Worm (Caenorhabditis elegans) whole organism, L2 larva: ENCODE measurements around the gene nlp-76.

ENCODE experiments used
- C34F6.9 ChIP-seq: fragments of 150-350 bp; optimal IDR thresholded peaks from 2 replicates; lab custom pipeline; 2014; ENCODE audit warnings: missing biosample characterization, missing genetic modification characterization
- Y55F3AM.14 ChIP-seq: fragments of 200-800 bp; sonication (Bioruptor generic); optimal IDR thresholded peaks from 2 replicates; lab custom pipeline; 2018; ENCODE audit warnings: mild to moderate bottlenecking, missing genetic modification characterization, missing compliant biosample characterization
- ZK546.5 ChIP-seq: sonication (generic microtip); optimal IDR thresholded peaks from 2 replicates; lab custom pipeline; 2017; ENCODE audit warnings: missing biosample characterization, missing genetic modification characterization
- alr-1 ChIP-seq: fragments of 150-350 bp; optimal IDR thresholded peaks from 2 replicates; lab custom pipeline; 2014; ENCODE audit warnings: missing biosample characterization, missing genetic modification characterization
- aly-2 ChIP-seq: fragments of 150-350 bp; optimal IDR thresholded peaks from 2 replicates; lab custom pipeline; 2014; ENCODE audit warnings: missing biosample characterization, missing genetic modification characterization
- ama-1 ChIP-seq: fragments of 150-350 bp; optimal IDR thresholded peaks from 2 replicates; lab custom pipeline; 2018; ENCODE audit warnings: inconsistent platforms
- blmp-1 ChIP-seq: sonication (generic microtip); optimal IDR thresholded peaks from 2 replicates; lab custom pipeline; 2017; ENCODE audit warnings: missing genetic modification characterization, mild to moderate bottlenecking, missing compliant biosample characterization, antibody characterized with exemption, moderate library complexity; ENCODE audit not compliant: insufficient read depth
- ceh-16 ChIP-seq: fragments of 150-350 bp; optimal IDR thresholded peaks from 2 replicates; lab custom pipeline; 2014; ENCODE audit warnings: missing biosample characterization, missing genetic modification characterization
- crh-2 ChIP-seq: sonication (generic microtip); optimal IDR thresholded peaks from 2 replicates; lab custom pipeline; 2017; ENCODE audit warnings: missing biosample characterization, missing genetic modification characterization
- dmd-4 ChIP-seq: sonication (generic microtip); optimal IDR thresholded peaks from 2 replicates; lab custom pipeline; 2017; ENCODE audit warnings: missing biosample characterization, missing genetic modification characterization
- egl-27 ChIP-seq: sonication (generic microtip); optimal IDR thresholded peaks from 3 replicates; lab custom pipeline; 2017; ENCODE audit warnings: missing biosample characterization, missing genetic modification reagents, missing genetic modification characterization
- elt-3 ChIP-seq: sonication (generic microtip); optimal IDR thresholded peaks from 2 replicates; lab custom pipeline; 2017; ENCODE audit warnings: missing biosample characterization, missing genetic modification characterization
- fos-1 ChIP-seq: fragments of 150-350 bp; optimal IDR thresholded peaks from 2 replicates; lab custom pipeline; 2014; ENCODE audit warnings: missing biosample characterization, missing genetic modification characterization
- gmeb-1 ChIP-seq: fragments of 150-350 bp; optimal IDR thresholded peaks from 2 replicates; lab custom pipeline; 2014; ENCODE audit warnings: missing biosample characterization, missing genetic modification characterization
- lin-11 ChIP-seq: fragments of 150-350 bp; sonication (generic microtip); optimal IDR thresholded peaks from 2 replicates; lab custom pipeline; 2014; ENCODE audit warnings: missing biosample characterization, missing genetic modification characterization, inconsistent platforms, mixed read lengths
- lin-13 ChIP-seq: fragments of 150-350 bp; optimal IDR thresholded peaks from 2 replicates; lab custom pipeline; 2014; ENCODE audit warnings: missing biosample characterization, missing genetic modification reagents, missing genetic modification characterization
- lsy-2 ChIP-seq, 2 experiments: fragments of 150-350 bp in 1 of 2; sonication (generic microtip) in 1 of 2; optimal IDR thresholded peaks; 2 replicates each; lab custom pipeline; 2014 to 2017; ENCODE audit warnings: missing biosample characterization in 2 of 2, missing genetic modification characterization in 2 of 2
- mbf-1 ChIP-seq: sonication (generic microtip); optimal IDR thresholded peaks from 2 replicates; lab custom pipeline; 2017; ENCODE audit warnings: missing biosample characterization, missing genetic modification characterization
- mdl-1 ChIP-seq, 2 experiments: fragments of 150-350 bp in 1 of 2; sonication (generic microtip) in 1 of 2; optimal IDR thresholded peaks; 2 replicates each; lab custom pipeline; 2017; ENCODE audit warnings: missing biosample characterization in 2 of 2, missing genetic modification characterization in 2 of 2
- nhr-11 ChIP-seq: fragments of 150-350 bp; optimal IDR thresholded peaks from 2 replicates; lab custom pipeline; 2014; ENCODE audit warnings: missing biosample characterization, missing genetic modification characterization
- nhr-12 ChIP-seq: fragments of 150-350 bp; optimal IDR thresholded peaks from 2 replicates; lab custom pipeline; 2014; ENCODE audit warnings: missing biosample characterization, missing genetic modification characterization
- nhr-129 ChIP-seq: fragments of 150-350 bp; optimal IDR thresholded peaks from 2 replicates; lab custom pipeline; 2014; ENCODE audit warnings: missing biosample characterization, missing genetic modification characterization
- nhr-21 ChIP-seq: fragments of 150-350 bp; optimal IDR thresholded peaks from 2 replicates; lab custom pipeline; 2014; ENCODE audit warnings: missing biosample characterization, missing genetic modification characterization
- nhr-23 ChIP-seq: fragments of 150-350 bp; optimal IDR thresholded peaks from 2 replicates; lab custom pipeline; 2014; ENCODE audit warnings: missing biosample characterization, missing genetic modification reagents, missing genetic modification characterization
- nhr-237 ChIP-seq: fragments of 150-350 bp; optimal IDR thresholded peaks from 2 replicates; lab custom pipeline; 2014; ENCODE audit warnings: missing biosample characterization, missing genetic modification characterization
- nhr-25 ChIP-seq: fragments of 150-350 bp; sonication (generic microtip); optimal IDR thresholded peaks from 3 replicates; lab custom pipeline; 2014; ENCODE audit warnings: missing biosample characterization, missing genetic modification characterization
- nhr-77 ChIP-seq: fragments of 150-350 bp; optimal IDR thresholded peaks from 2 replicates; lab custom pipeline; 2014; ENCODE audit warnings: missing biosample characterization, missing genetic modification characterization
- peb-1 ChIP-seq: fragments of 150-350 bp; optimal IDR thresholded peaks from 2 replicates; lab custom pipeline; 2014; ENCODE audit warnings: missing biosample characterization, missing genetic modification characterization
- skn-1 ChIP-seq: sonication (generic microtip); optimal IDR thresholded peaks from 2 replicates; lab custom pipeline; 2017; ENCODE audit warnings: missing biosample characterization, missing genetic modification characterization
- sma-3 ChIP-seq: sonication (generic microtip); optimal IDR thresholded peaks from 2 replicates; lab custom pipeline; 2016; ENCODE audit warnings: missing genetic modification reagents, missing genetic modification characterization, missing compliant biosample characterization
- sma-9 ChIP-seq, 2 experiments: fragments of 150-350 bp in 1 of 2; sonication (generic microtip) in 1 of 2; optimal IDR thresholded peaks; 2 replicates each; lab custom pipeline; 2014 to 2016; ENCODE audit warnings: missing genetic modification characterization in 2 of 2, mild to moderate bottlenecking in 1 of 2, missing biosample characterization in 1 of 2, missing compliant biosample characterization in 1 of 2, missing genetic modification reagents in 1 of 2, moderate library complexity in 1 of 2
- unc-39 ChIP-seq: fragments of 150-350 bp; optimal IDR thresholded peaks from 2 replicates; lab custom pipeline; 2014; ENCODE audit warnings: missing biosample characterization, missing genetic modification characterization
- unc-55 ChIP-seq: fragments of 150-350 bp; sonication (generic microtip); optimal IDR thresholded peaks from 3 replicates; lab custom pipeline; 2014; ENCODE audit warnings: missing biosample characterization, missing genetic modification reagents, missing genetic modification characterization
- zag-1 ChIP-seq: fragments of 150-350 bp; optimal IDR thresholded peaks from 2 replicates; lab custom pipeline; 2014; ENCODE audit warnings: missing biosample characterization, missing genetic modification characterization
- ztf-4 ChIP-seq: fragments of 150-350 bp; optimal IDR thresholded peaks from 2 replicates; lab custom pipeline; 2014; ENCODE audit warnings: missing biosample characterization, missing genetic modification characterization

Gene nlp-76

ce11 chrX:12663537-12663936 is at the start of gene nlp-76:
nlp-76 (minus strand) TSS chrX:12663903.
- TF ChIP-seq C34F6.9 (tag; lab: Kevin White, UChicago) (no peak), lin-11 (peak; percentile 62), nhr-237 (no peak), ZK546.5 (tag; lab: Kevin White, UChicago) (no peak), ztf-4 (tag; lab: Kevin White, UChicago) (no peak), nhr-12 (tag; lab: Kevin White, UChicago) (no peak), nhr-25 (no peak), crh-2 (tag; lab: Kevin White, UChicago) (peak; percentile 34), peb-1 (tag; lab: Kevin White, UChicago) (no peak), nhr-129 (tag; lab: Kevin White, UChicago) (peak; percentile 47), nhr-77 (tag; lab: Kevin White, UChicago) (no peak), unc-55 (GFP tag; lab: Kevin White, UChicago) (no peak), unc-39 (tag; lab: Kevin White, UChicago) (no peak), aly-2 (tag; lab: Kevin White, UChicago) (no peak), dmd-4 (tag; lab: Kevin White, UChicago) (no peak), mbf-1 (no peak), ama-1 (lab: Kevin White, UChicago) (peak; percentile 93), egl-27 (tag; lab: Kevin White, UChicago) (no peak), elt-3 (tag; lab: Kevin White, UChicago) (no peak), lsy-2 (tag; optimal IDR thresholded peaks at IDR 0.05; lab: Kevin White, UChicago) (no peak), nhr-21 (tag; lab: Kevin White, UChicago) (no peak), sma-9 (GFP tag; optimal IDR thresholded peaks at IDR 0.05; lab: Kevin White, UChicago) (peak; percentile 16), sma-9 (tag; optimal IDR thresholded peaks at IDR 0.05; lab: Kevin White, UChicago) (no peak), mdl-1 (tag; optimal IDR thresholded peaks at IDR 0.05; lab: Kevin White, UChicago) (no peak), gmeb-1 (tag; lab: Kevin White, UChicago) (no peak), fos-1 (tag; lab: Kevin White, UChicago) (no peak), Y55F3AM.14 (no peak), ceh-16 (tag; lab: Kevin White, UChicago) (no peak), skn-1 (tag; lab: Kevin White, UChicago) (no peak), alr-1 (tag; lab: Kevin White, UChicago) (no peak), zag-1 (tag; lab: Kevin White, UChicago) (no peak), lin-13 (GFP tag; lab: Kevin White, UChicago) (no peak), sma-3 (GFP tag; lab: Kevin White, UChicago) (peak; percentile 10)

DNA sequence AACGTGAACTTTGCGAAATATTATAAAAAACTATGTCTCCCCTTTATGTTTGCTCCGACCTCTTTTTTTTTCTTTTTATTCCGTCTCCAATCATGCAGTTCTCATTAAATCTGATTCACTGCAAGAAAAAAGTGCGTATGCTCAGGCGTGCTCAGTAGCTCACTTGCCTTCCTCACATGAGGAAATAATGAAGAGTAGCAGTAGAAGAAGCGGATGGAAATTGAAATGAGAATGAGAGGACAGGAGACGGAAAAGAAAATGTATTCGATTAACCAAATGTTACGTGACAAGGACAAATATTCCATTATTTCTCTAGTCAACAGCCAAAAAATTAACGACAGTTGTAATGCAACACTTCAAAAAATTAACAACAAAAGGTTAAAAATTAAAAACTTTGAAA is 49.3 kb upstream of the nlp-76 start:
- no peak for TF ChIP-seq mdl-1 (tag; optimal IDR thresholded peaks at IDR 0.05; lab: Kevin White, UChicago)
- no peak for TF ChIP-seq nhr-23 (tag; lab: Kevin White, UChicago)
- peak; percentile 31 for TF ChIP-seq C34F6.9 (tag; lab: Kevin White, UChicago)
- peak; percentile 36 for TF ChIP-seq nhr-129 (tag; lab: Kevin White, UChicago)
- TF ChIP-seq lsy-2 (tag; optimal IDR thresholded peaks at IDR 0.05; lab: Kevin White, UChicago): peak in 1 of 2 experiments; percentile 0

- TF ChIP-seq unc-55 (GFP tag; lab: Kevin White, UChicago) (peak; percentile 4), ceh-16 (tag; lab: Kevin White, UChicago) (no peak)
- TF ChIP-seq, all 48 proteins: peak for 1
These were observed 48.6 kb upstream of the nlp-76 start, which contains the start of gene rgs-2 for ce11 chrX:12712353-12712752. rgs-2 (plus strand) TSS chrX:12712653.

DNA sequence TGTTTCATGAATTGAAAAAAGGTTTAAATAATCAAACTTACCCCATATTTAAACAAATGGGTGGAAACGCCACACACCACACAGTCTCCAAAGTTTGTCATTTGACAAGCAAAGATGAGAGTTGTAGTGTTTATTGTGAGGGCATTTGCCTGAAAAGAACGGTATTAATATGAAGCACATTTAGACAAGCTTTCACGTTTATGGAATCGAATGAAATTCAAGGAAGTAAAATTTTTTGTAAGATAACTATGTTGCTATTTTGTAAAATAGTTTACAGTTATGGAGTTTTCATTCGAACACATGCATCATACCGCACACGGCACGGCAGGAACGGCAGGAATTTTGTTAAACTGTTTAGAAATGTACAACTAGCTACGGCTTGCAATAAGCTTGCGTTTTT is 41.0 kb upstream of the nlp-76 start, which contains the start of gene nhr-272:
nhr-272 (minus strand) TSS at position 101 of the 400 bp plus-strand sequence.
- TF ChIP-seq nhr-11 (no peak), fos-1 (tag; lab: Kevin White, UChicago) (no peak), nhr-237 (no peak), blmp-1 (tag; lab: Kevin White, UChicago) (no peak), C34F6.9 (tag; lab: Kevin White, UChicago) (no peak)
